Fruit fly (Drosophila melanogaster) Kc167 (cell line): ENCODE results near the gene Cpr67Fa2.

Source experiments
- Myc ChIP-seq: fragments of >200 bp; optimal IDR thresholded peaks from 2 replicates; lab custom pipeline; 2017; ENCODE audit warnings: missing external identifiers
- Sin3A ChIP-seq: fragments of >200 bp; optimal IDR thresholded peaks from 2 replicates; lab custom pipeline; 2018; ENCODE audit warnings: missing external identifiers
- h ChIP-seq: fragments of >200 bp; optimal IDR thresholded peaks from 3 replicates; lab custom pipeline; 2018; ENCODE audit warnings: missing external identifiers
- insv ChIP-seq: fragments of >200 bp; optimal IDR thresholded peaks from 3 replicates; lab custom pipeline; 2018; ENCODE audit warnings: missing external identifiers
- psq ChIP-seq: fragments of >200 bp; optimal IDR thresholded peaks from 2 replicates; lab custom pipeline; 2017; ENCODE audit warnings: missing external identifiers
- ttk ChIP-seq: sonication (Bioruptor generic); optimal IDR thresholded peaks from 2 replicates; lab custom pipeline; 2017; ENCODE audit warnings: missing external identifiers

dm6 chr3L:10899087-10899511, 7.6 kb downstream of the Cpr67Fa2 start, which contains the start of gene Aps:
- TF ChIP-seq psq (no peak), Myc (no peak), h (lab: Kevin White, UChicago) (no peak), insv (no peak), Sin3A (lab: Kevin White, UChicago) (no peak), ttk (lab: Kevin White, UChicago) (no peak)
